Worm (Caenorhabditis elegans) whole organism, L3 larva: ENCODE data around the gene hda-10.

Source experiments
- egl-27 ChIP-seq: sonication (generic microtip); optimal IDR thresholded peaks from 4 replicates; lab custom pipeline; 2017; ENCODE audit warnings: missing biosample characterization, missing genetic modification reagents, missing genetic modification characterization
- elt-2 ChIP-seq: sonication (generic microtip); optimal IDR thresholded peaks from 2 replicates; lab custom pipeline; 2016; ENCODE audit warnings: missing genetic modification reagents, mild to moderate bottlenecking, missing genetic modification characterization, missing compliant biosample characterization
- eor-1 ChIP-seq, 2 experiments: fragments of 150-350 bp; optimal IDR thresholded peaks; 2 replicates each; lab custom pipeline; 2014 to 2018; ENCODE audit warnings: missing biosample characterization in 2 of 2, missing genetic modification characterization in 2 of 2
- fkh-10 ChIP-seq: sonication (generic microtip); optimal IDR thresholded peaks from 2 replicates; lab custom pipeline; 2017; ENCODE audit warnings: missing biosample characterization, missing genetic modification reagents, missing genetic modification characterization
- lin-15B ChIP-seq: fragments of 150-350 bp; optimal IDR thresholded peaks from 2 replicates; lab custom pipeline; 2014; ENCODE audit warnings: missing biosample characterization, missing genetic modification characterization
- nfya-1 ChIP-seq: sonication (generic microtip); optimal IDR thresholded peaks from 2 replicates; lab custom pipeline; 2017; ENCODE audit warnings: missing genetic modification characterization, mild to moderate bottlenecking, missing compliant biosample characterization, antibody characterized with exemption, moderate library complexity; ENCODE audit not compliant: insufficient read depth
- nhr-11 ChIP-seq: fragments of 150-350 bp; optimal IDR thresholded peaks from 2 replicates; lab custom pipeline; 2014; ENCODE audit warnings: missing biosample characterization, missing genetic modification characterization
- nhr-23 ChIP-seq: fragments of 150-350 bp; optimal IDR thresholded peaks from 2 replicates; lab custom pipeline; 2014; ENCODE audit warnings: missing biosample characterization, missing genetic modification reagents, missing genetic modification characterization
- nhr-25 ChIP-seq: sonication (generic microtip); optimal IDR thresholded peaks from 2 replicates; lab custom pipeline; 2017; ENCODE audit warnings: missing biosample characterization, missing genetic modification characterization
- nhr-76 ChIP-seq: fragments of 150-350 bp; sonication (generic microtip); optimal IDR thresholded peaks from 5 replicates; lab custom pipeline; 2014; ENCODE audit warnings: missing biosample characterization, missing genetic modification characterization
- nhr-77 ChIP-seq: fragments of 150-350 bp; optimal IDR thresholded peaks from 2 replicates; lab custom pipeline; 2014; ENCODE audit warnings: missing biosample characterization, missing genetic modification characterization
- pha-4 ChIP-seq: fragments of 150-350 bp; optimal IDR thresholded peaks from 2 replicates; lab custom pipeline; 2014; ENCODE audit warnings: missing biosample characterization, missing genetic modification reagents, missing genetic modification characterization
- tbx-2 ChIP-seq: sonication (generic microtip); optimal IDR thresholded peaks from 2 replicates; lab custom pipeline; 2016; ENCODE audit warnings: mild to moderate bottlenecking, missing genetic modification characterization, missing compliant biosample characterization
- unc-39 ChIP-seq: sonication (generic microtip); optimal IDR thresholded peaks from 4 replicates; lab custom pipeline; 2017; ENCODE audit warnings: missing biosample characterization, missing genetic modification characterization

ce11 chrII:13896279-13896774 lies 13.8 kb downstream of the hda-10 start:
- TF ChIP-seq pha-4 (tag; lab: Kevin White, UChicago) = no peak
- no peak for TF ChIP-seq unc-39 (tag; lab: Kevin White, UChicago)
- no peak for TF ChIP-seq nhr-25 (tag; lab: Kevin White, UChicago)
- no peak for TF ChIP-seq lin-15B (tag; lab: Kevin White, UChicago)
- no peak for TF ChIP-seq nhr-77
- TF ChIP-seq nfya-1 = no peak
- no peak for TF ChIP-seq nhr-11 (tag; lab: Kevin White, UChicago)
- TF ChIP-seq nhr-76 (tag; lab: Kevin White, UChicago) = no peak
- TF ChIP-seq eor-1 (tag; optimal IDR thresholded peaks at IDR 0.05; lab: Kevin White, UChicago) = no peak
- TF ChIP-seq tbx-2 = no peak
- TF ChIP-seq elt-2 (tag; lab: Kevin White, UChicago) = no peak
- TF ChIP-seq egl-27 = no peak
- TF ChIP-seq fkh-10 (GFP tag; lab: Kevin White, UChicago) = no peak
- TF ChIP-seq nhr-23 = no peak
